Worm (Caenorhabditis elegans) whole organism, young adult: ENCODE results near the gene ZC513.2.

Experiments used
- B0019.2 ChIP-seq: fragments of 200-800 bp; sonication (Bioruptor generic); conservative IDR thresholded peaks from 2 replicates; pipeline ENCODE4 v1.3.6; 2022; ENCODE audit warnings: missing genetic modification reagents, missing genetic modification characterization, missing compliant biosample characterization
- C06A6.2 ChIP-seq: fragments of 200-800 bp; sonication (Bioruptor generic); conservative IDR thresholded peaks from 2 replicates; pipeline ENCODE4 v1.3.6; 2022; ENCODE audit warnings: missing genetic modification characterization, missing compliant biosample characterization
- D2030.7 ChIP-seq: fragments of 200-800 bp; sonication (Bioruptor generic); IDR thresholded peaks from 2 replicates; pipeline ENCODE4 v1.3.6; 2022; ENCODE audit warnings: missing genetic modification reagents, missing genetic modification characterization, missing compliant biosample characterization
- F22D6.2 ChIP-seq: sonication (generic microtip); optimal IDR thresholded peaks from 2 replicates; lab custom pipeline; 2016; ENCODE audit warnings: mild to moderate bottlenecking, missing genetic modification characterization, missing compliant biosample characterization
- F33H1.4 ChIP-seq: fragments of 200-800 bp; sonication (Bioruptor generic); IDR thresholded peaks from 2 replicates; pipeline ENCODE4 v1.3.6; 2022; ENCODE audit warnings: missing genetic modification reagents, missing genetic modification characterization, missing compliant biosample characterization
- F39B2.1 ChIP-seq: fragments of 200-800 bp; sonication (Bioruptor generic); IDR thresholded peaks from 2 replicates; pipeline ENCODE4 v1.3.6; 2022; ENCODE audit warnings: missing genetic modification reagents, missing genetic modification characterization, missing compliant biosample characterization
- F55B11.4 ChIP-seq: sonication (generic microtip); optimal IDR thresholded peaks from 2 replicates; lab custom pipeline; 2016; ENCODE audit warnings: missing compliant biosample characterization, missing genetic modification characterization, borderline replicate concordance; ENCODE audit not compliant: insufficient read depth
- K11D2.4 ChIP-seq: fragments of 200-800 bp; sonication (Bioruptor generic); IDR thresholded peaks from 2 replicates; pipeline ENCODE4 v1.3.6; 2022; ENCODE audit warnings: missing genetic modification reagents, missing genetic modification characterization, missing compliant biosample characterization
- Y53F4B.3 ChIP-seq: fragments of 200-800 bp; sonication (Bioruptor generic); IDR thresholded peaks from 2 replicates; pipeline ENCODE4 v1.3.6; 2022; ENCODE audit warnings: missing genetic modification reagents, missing genetic modification characterization, missing compliant biosample characterization
- akir-1 ChIP-seq: fragments of 200-800 bp; sonication (Bioruptor generic); optimal IDR thresholded peaks from 2 replicates; lab custom pipeline; 2018; ENCODE audit warnings: mild to moderate bottlenecking, missing genetic modification characterization, moderate library complexity, missing compliant biosample characterization
- aptf-2 ChIP-seq: fragments of 200-800 bp; sonication (Bioruptor generic); conservative IDR thresholded peaks from 2 replicates; pipeline ENCODE4 v1.3.6; 2022; ENCODE audit warnings: missing genetic modification reagents, missing genetic modification characterization, missing compliant biosample characterization
- athp-1 ChIP-seq: sonication (generic microtip); optimal IDR thresholded peaks from 2 replicates; lab custom pipeline; 2017; ENCODE audit warnings: mild to moderate bottlenecking, missing genetic modification characterization, missing compliant biosample characterization
- attf-5 ChIP-seq: fragments of 200-800 bp; sonication (Bioruptor generic); optimal IDR thresholded peaks from 2 replicates; lab custom pipeline; 2018; ENCODE audit warnings: mild to moderate bottlenecking, missing genetic modification characterization, missing compliant biosample characterization
- attf-6 ChIP-seq: fragments of 200-800 bp; sonication (Bioruptor generic); IDR thresholded peaks from 2 replicates; pipeline ENCODE4 v1.3.6; 2022; ENCODE audit warnings: missing genetic modification reagents, missing genetic modification characterization, missing compliant biosample characterization
- cebp-2 ChIP-seq: fragments of 200-800 bp; sonication (Bioruptor generic); IDR thresholded peaks from 2 replicates; pipeline ENCODE4 v1.3.6; 2022; ENCODE audit warnings: missing genetic modification characterization, missing compliant biosample characterization
- ceh-40 ChIP-seq: fragments of 200-800 bp; sonication (Bioruptor generic); IDR thresholded peaks from 2 replicates; pipeline ENCODE4 v1.3.6; 2022; ENCODE audit warnings: missing genetic modification characterization, missing compliant biosample characterization
- ceh-79 ChIP-seq: sonication (generic microtip); optimal IDR thresholded peaks from 2 replicates; lab custom pipeline; 2017; ENCODE audit warnings: mild to moderate bottlenecking, missing genetic modification characterization, missing compliant biosample characterization
- ceh-91 ChIP-seq: fragments of 200-800 bp; sonication (Bioruptor generic); IDR thresholded peaks from 2 replicates; pipeline ENCODE4 v1.3.6; 2022; ENCODE audit warnings: missing genetic modification reagents, missing genetic modification characterization, missing compliant biosample characterization
- die-1 ChIP-seq: sonication (generic microtip); optimal IDR thresholded peaks from 2 replicates; lab custom pipeline; 2016; ENCODE audit warnings: missing genotype, mild to moderate bottlenecking, missing genetic modification characterization, missing compliant biosample characterization
- dox-1 ChIP-seq: fragments of 200-800 bp; sonication (Bioruptor generic); IDR thresholded peaks from 2 replicates; pipeline ENCODE4 v1.3.6; 2022; ENCODE audit warnings: missing genetic modification reagents, missing genetic modification characterization, missing compliant biosample characterization
- egrh-3 ChIP-seq: fragments of 200-800 bp; sonication (Bioruptor generic); IDR thresholded peaks from 2 replicates; pipeline ENCODE4 v1.3.6; 2022; ENCODE audit warnings: missing genetic modification reagents, missing genetic modification characterization, missing compliant biosample characterization
- ekl-4 ChIP-seq: fragments of 200-800 bp; sonication (Bioruptor generic); IDR thresholded peaks from 2 replicates; pipeline ENCODE4 v1.3.6; 2022; ENCODE audit warnings: missing genetic modification reagents, missing genetic modification characterization, missing compliant biosample characterization
- fkh-3 ChIP-seq: sonication (generic microtip); optimal IDR thresholded peaks from 2 replicates; lab custom pipeline; 2016; ENCODE audit warnings: mild to moderate bottlenecking, missing genetic modification characterization, missing compliant biosample characterization
- him-1 ChIP-seq: sonication (generic microtip); optimal IDR thresholded peaks from 2 replicates; lab custom pipeline; 2016; ENCODE audit warnings: missing genotype, missing genetic modification reagents, missing genetic modification characterization, missing compliant biosample characterization
- hlh-26 ChIP-seq: fragments of 200-800 bp; sonication (Bioruptor generic); conservative IDR thresholded peaks from 2 replicates; pipeline ENCODE4 v1.3.6; 2022; ENCODE audit warnings: missing genetic modification reagents, missing genetic modification characterization, missing compliant biosample characterization
- hmg-1.2 ChIP-seq: fragments of 200-800 bp; sonication (Bioruptor generic); IDR thresholded peaks from 2 replicates; pipeline ENCODE4 v1.3.6; 2022; ENCODE audit warnings: missing genetic modification reagents, missing genetic modification characterization, missing compliant biosample characterization
- lin-40 ChIP-seq: sonication (generic microtip); optimal IDR thresholded peaks from 2 replicates; lab custom pipeline; 2016; ENCODE audit warnings: missing genetic modification characterization, mild to moderate bottlenecking, missing compliant biosample characterization, missing genotype, missing genetic modification reagents
- lir-1 ChIP-seq: fragments of 200-800 bp; sonication (Bioruptor generic); conservative IDR thresholded peaks from 2 replicates; pipeline ENCODE4 v1.3.6; 2022; ENCODE audit warnings: missing genetic modification reagents, missing genetic modification characterization, missing compliant biosample characterization
- lsy-27 ChIP-seq: sonication (generic microtip); optimal IDR thresholded peaks from 2 replicates; lab custom pipeline; 2017; ENCODE audit warnings: missing genetic modification characterization, mild to moderate bottlenecking, missing compliant biosample characterization, antibody characterized with exemption, missing genotype, borderline replicate concordance; ENCODE audit not compliant: insufficient read depth
- madf-3 ChIP-seq: fragments of 200-800 bp; sonication (Bioruptor generic); IDR thresholded peaks from 2 replicates; pipeline ENCODE4 v1.3.6; 2022; ENCODE audit warnings: missing genetic modification reagents, missing genetic modification characterization, missing compliant biosample characterization
- madf-8 ChIP-seq: fragments of 200-800 bp; sonication (Bioruptor generic); conservative IDR thresholded peaks from 2 replicates; pipeline ENCODE4 v1.3.6; 2022; ENCODE audit warnings: missing genetic modification reagents, missing genetic modification characterization, missing compliant biosample characterization
- mxl-1 ChIP-seq: sonication (generic microtip); optimal IDR thresholded peaks from 2 replicates; lab custom pipeline; 2016; ENCODE audit warnings: missing genetic modification characterization, missing compliant biosample characterization
- nhr-80 ChIP-seq: sonication (generic microtip); optimal IDR thresholded peaks from 2 replicates; lab custom pipeline; 2016; ENCODE audit warnings: missing genetic modification characterization, missing compliant biosample characterization
- nhr-90 ChIP-seq: sonication (generic microtip); optimal IDR thresholded peaks from 2 replicates; lab custom pipeline; 2016; ENCODE audit warnings: missing genotype, mild to moderate bottlenecking, missing genetic modification characterization, missing compliant biosample characterization
- pha-4 ChIP-seq: fragments of 150-350 bp; sonication (generic microtip); optimal IDR thresholded peaks from 2 replicates; lab custom pipeline; 2014; ENCODE audit warnings: missing biosample characterization, missing genetic modification reagents, missing genetic modification characterization
- sdz-38 ChIP-seq: sonication (generic microtip); optimal IDR thresholded peaks from 2 replicates; lab custom pipeline; 2016; ENCODE audit warnings: missing genotype, missing genetic modification characterization, missing compliant biosample characterization
- tbp1 ChIP-seq: fragments of 200-800 bp; sonication (Bioruptor generic); optimal IDR thresholded peaks from 2 replicates; lab custom pipeline; 2018; ENCODE audit warnings: mild to moderate bottlenecking, missing genetic modification characterization, missing compliant biosample characterization
- unc-62 ChIP-seq: fragments of 150-350 bp; optimal IDR thresholded peaks from 2 replicates; lab custom pipeline; 2014; ENCODE audit warnings: missing biosample characterization, missing genetic modification reagents, missing genetic modification characterization
- xnd-1 ChIP-seq: sonication (generic microtip); optimal IDR thresholded peaks from 2 replicates; lab custom pipeline; 2016; ENCODE audit warnings: missing genotype, missing genetic modification reagents, missing genetic modification characterization, missing compliant biosample characterization
- zfh-2 ChIP-seq: fragments of 200-800 bp; sonication (Bioruptor generic); conservative IDR thresholded peaks from 2 replicates; pipeline ENCODE4 v1.3.6; 2022; ENCODE audit warnings: missing genetic modification reagents, missing genetic modification characterization, missing compliant biosample characterization
- ztf-25 ChIP-seq: fragments of 200-800 bp; sonication (Bioruptor generic); IDR thresholded peaks from 2 replicates; pipeline ENCODE4 v1.3.6; 2022; ENCODE audit warnings: missing genetic modification reagents, missing genetic modification characterization, missing compliant biosample characterization

The ZC513.2 gene

DNA sequence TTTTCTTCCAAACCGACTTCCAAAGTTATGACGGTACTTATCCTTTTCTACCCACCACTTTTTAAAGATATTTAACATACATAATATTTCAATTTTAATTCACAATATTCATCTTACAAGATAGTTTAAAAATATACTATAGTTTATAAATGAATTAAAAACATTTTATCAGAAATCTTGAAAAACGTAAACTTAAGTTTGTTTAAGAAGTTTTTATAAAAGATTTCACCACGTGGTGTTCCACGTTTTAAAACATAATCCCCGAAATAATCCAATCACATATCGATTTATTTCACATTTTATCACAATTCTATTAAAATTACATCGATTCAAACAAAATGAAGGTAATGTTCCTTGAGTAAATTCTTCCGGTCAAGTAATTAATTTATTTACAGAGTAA, 7.5 kb upstream of the ZC513.2 start, which contains the start of gene ZC513.3:
Gene ZC513.3 (plus strand): TSS at position 301 of the 400 bp plus-strand sequence.
- TF ChIP-seq F39B2.1 (GFP tag; lab: Robert Waterston, UW) (no peak), ceh-40 (GFP tag; lab: Robert Waterston, UW) (no peak), die-1 (tag; lab: Kevin White, UChicago) (no peak), hmg-1.2 (GFP tag; lab: Robert Waterston, UW) (no peak), mxl-1 (tag; lab: Kevin White, UChicago) (no peak), lsy-27 (tag; lab: Kevin White, UChicago) (no peak), xnd-1 (tag; lab: Kevin White, UChicago) (no peak), madf-3 (GFP tag; lab: Robert Waterston, UW) (no peak), dox-1 (GFP tag; lab: Robert Waterston, UW) (no peak), akir-1 (GFP tag; lab: Kevin White, UChicago) (no peak), attf-6 (GFP tag; lab: Robert Waterston, UW) (no peak), madf-8 (GFP tag; lab: Robert Waterston, UW) (no peak), aptf-2 (GFP tag; lab: Robert Waterston, UW) (no peak), nhr-80 (tag; lab: Kevin White, UChicago) (no peak), hlh-26 (GFP tag; lab: Robert Waterston, UW) (no peak), ceh-79 (tag; lab: Kevin White, UChicago) (no peak), K11D2.4 (no peak), lin-40 (tag; lab: Kevin White, UChicago) (no peak), fkh-3 (tag; lab: Kevin White, UChicago) (no peak), pha-4 (tag; lab: Kevin White, UChicago) (no peak)

DNA sequence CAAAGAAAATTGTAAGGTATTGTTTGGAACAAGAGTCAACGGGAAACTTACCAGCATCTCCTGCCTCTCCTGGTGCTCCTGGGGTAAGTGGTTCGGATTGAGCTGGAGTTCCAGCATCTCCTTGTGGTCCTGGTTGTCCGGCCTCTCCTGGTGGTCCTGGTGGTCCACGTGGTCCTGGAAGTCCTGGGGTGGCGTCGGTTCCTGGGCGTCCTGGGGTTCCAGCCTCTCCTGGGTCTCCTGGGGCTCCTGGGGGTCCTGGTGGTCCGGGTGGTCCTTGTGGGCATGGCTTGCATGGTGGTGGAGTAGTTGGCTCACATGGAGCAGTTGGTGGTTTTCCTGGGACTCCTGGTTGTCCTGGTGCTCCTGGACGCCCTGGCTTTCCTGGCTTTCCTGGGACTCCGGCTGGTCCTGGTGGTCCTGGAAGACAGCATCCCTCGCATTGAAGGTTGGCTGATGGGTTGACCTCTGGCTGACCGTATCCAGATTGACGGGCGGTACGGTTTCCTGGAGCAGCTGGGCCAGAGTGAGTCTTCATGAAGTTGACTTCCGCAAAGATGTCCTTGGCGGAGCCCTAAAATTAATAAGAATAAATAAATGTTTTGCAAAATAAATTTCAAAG, 4.1 kb upstream of the ZC513.2 start:
- no peak for TF ChIP-seq ztf-25 (GFP tag; lab: Robert Waterston, UW)
- no peak for TF ChIP-seq ceh-40 (GFP tag; lab: Robert Waterston, UW)
- no peak for TF ChIP-seq lir-1 (GFP tag; lab: Robert Waterston, UW)
- no peak for TF ChIP-seq ekl-4 (GFP tag; lab: Robert Waterston, UW)
- no peak for TF ChIP-seq F55B11.4 (tag; lab: Kevin White, UChicago)
- TF ChIP-seq egrh-3 (GFP tag; lab: Robert Waterston, UW): peak; percentile 90; the same call in 1 of the 2 replicates
- TF ChIP-seq zfh-2: peak; percentile 83
- no peak for TF ChIP-seq tbp1 (GFP tag; lab: Kevin White, UChicago)
- no peak for TF ChIP-seq F22D6.2 (tag; lab: Kevin White, UChicago)
- TF ChIP-seq D2030.7 (GFP tag; lab: Robert Waterston, UW): no peak
- TF ChIP-seq lin-40 (tag; lab: Kevin White, UChicago): no peak
- no peak for TF ChIP-seq fkh-3 (tag; lab: Kevin White, UChicago)
- TF ChIP-seq Y53F4B.3 (GFP tag; lab: Robert Waterston, UW): no peak
- TF ChIP-seq attf-5 (GFP tag; lab: Kevin White, UChicago): no peak
- no peak for TF ChIP-seq ceh-91 (GFP tag; lab: Robert Waterston, UW)
- 0 out of 2 replicates have a peak, but pooled peaks have one; percentile 12 for TF ChIP-seq cebp-2

DNA sequence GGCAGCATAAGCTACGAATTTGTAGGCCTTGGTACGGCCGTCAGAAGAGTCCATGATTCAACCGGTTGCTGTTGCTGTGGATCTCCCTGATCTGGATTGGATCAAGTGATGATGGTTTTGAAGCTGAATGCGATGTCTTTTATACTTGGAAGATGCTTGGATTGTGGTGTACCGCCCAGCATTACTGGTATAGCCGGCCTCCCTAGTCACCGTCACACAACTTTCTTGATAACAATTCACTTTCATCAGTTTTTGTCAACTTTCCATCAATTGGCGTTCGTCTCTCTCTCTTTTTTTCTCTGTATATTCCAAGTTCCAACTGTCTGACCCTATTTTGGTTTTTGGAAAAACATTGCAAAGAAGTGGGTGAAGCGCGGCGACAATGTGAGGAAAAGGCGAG, 3.4 kb upstream of the ZC513.2 start, which contains the start of gene col-43:
Gene col-43 (minus strand): TSS at position 101 of the 400 bp plus-strand sequence.
- TF ChIP-seq F33H1.4 (no peak), sdz-38 (tag; lab: Kevin White, UChicago) (no peak), unc-62 (no peak), F22D6.2 (tag; lab: Kevin White, UChicago) (no peak), attf-6 (GFP tag; lab: Robert Waterston, UW) (no peak), madf-8 (GFP tag; lab: Robert Waterston, UW) (no peak), lir-1 (GFP tag; lab: Robert Waterston, UW) (no peak), Y53F4B.3 (GFP tag; lab: Robert Waterston, UW) (no peak), akir-1 (GFP tag; lab: Kevin White, UChicago) (no peak), C06A6.2 (no peak), K11D2.4 (no peak), cebp-2 (no peak), him-1 (tag; lab: Kevin White, UChicago) (no peak), die-1 (tag; lab: Kevin White, UChicago) (no peak), egrh-3 (GFP tag; lab: Robert Waterston, UW) (no peak), athp-1 (tag; lab: Kevin White, UChicago) (no peak), nhr-90 (tag; lab: Kevin White, UChicago) (no peak), B0019.2 (no peak)
